Worm (Caenorhabditis elegans): Measurements from ENCODE around the gene dlc-4.

DNA sequence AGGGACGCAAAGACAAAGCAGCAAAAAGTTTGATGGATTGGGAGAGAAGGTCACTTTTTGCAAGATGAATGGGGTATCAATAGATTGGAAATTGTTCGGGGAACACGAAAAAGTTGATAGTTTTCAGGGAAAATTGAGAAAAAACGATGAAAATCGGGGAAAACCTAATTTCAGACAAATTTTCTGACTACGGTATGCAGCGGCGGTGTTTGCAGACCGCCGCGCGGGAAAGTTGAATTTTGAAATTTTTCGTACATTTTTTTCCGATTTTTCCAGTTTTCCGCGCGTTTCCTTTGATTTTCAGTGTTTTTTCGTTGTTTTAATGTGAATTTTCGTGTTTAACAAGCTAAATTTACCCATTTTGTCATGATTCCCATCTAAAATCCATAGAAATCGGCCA, 41.6 kb upstream of the dlc-4 start:
- no peak for TF ChIP-seq pes-1 (GFP tag; IDR thresholded peaks at IDR 0.05)
- no peak for TF ChIP-seq tbx-11 (GFP tag; IDR thresholded peaks at IDR 0.05)

Data from whole organism, early embryonic.